Worm (Caenorhabditis elegans) whole organism, late embryonic: ENCODE measurements around the gene Y38E10A.35.

Source experiments
- C08G9.2 ChIP-seq: sonication (generic microtip); optimal IDR thresholded peaks from 2 replicates; lab custom pipeline; 2016; ENCODE audit warnings: mild to moderate bottlenecking, missing genetic modification characterization, moderate library complexity, missing compliant biosample characterization
- C38D4.7 ChIP-seq: fragments of 200-800 bp; sonication (Bioruptor generic); optimal IDR thresholded peaks from 2 replicates; lab custom pipeline; 2018; ENCODE audit warnings: mild to moderate bottlenecking, missing genetic modification characterization, moderate library complexity, missing compliant biosample characterization
- T23F11.4 ChIP-seq: fragments of 200-800 bp; sonication (Bioruptor generic); optimal IDR thresholded peaks from 2 replicates; lab custom pipeline; 2018; ENCODE audit warnings: mild to moderate bottlenecking, missing genetic modification characterization, missing compliant biosample characterization
- Y22D7AL.16 ChIP-seq: sonication (generic microtip); optimal IDR thresholded peaks from 2 replicates; lab custom pipeline; 2016; ENCODE audit warnings: missing genetic modification characterization, missing compliant biosample characterization
- ahr-1 ChIP-seq: sonication (generic microtip); optimal IDR thresholded peaks from 2 replicates; lab custom pipeline; 2016; ENCODE audit warnings: missing genetic modification characterization, missing compliant biosample characterization
- ama-1 ChIP-seq: fragments of 150-350 bp; optimal IDR thresholded peaks from 2 replicates; lab custom pipeline; 2014
- ceh-14 ChIP-seq: sonication (generic microtip); optimal IDR thresholded peaks from 2 replicates; lab custom pipeline; 2016; ENCODE audit warnings: missing genotype, missing genetic modification characterization, missing compliant biosample characterization
- ceh-18 ChIP-seq: sonication (generic microtip); optimal IDR thresholded peaks from 2 replicates; lab custom pipeline; 2016; ENCODE audit warnings: missing genetic modification characterization, missing compliant biosample characterization
- ceh-2 ChIP-seq: sonication (generic microtip); optimal IDR thresholded peaks from 2 replicates; lab custom pipeline; 2016; ENCODE audit warnings: missing genotype, missing genetic modification characterization, missing compliant biosample characterization
- ceh-22 ChIP-seq: sonication (generic microtip); optimal IDR thresholded peaks from 2 replicates; lab custom pipeline; 2017; ENCODE audit warnings: missing biosample characterization, missing genetic modification characterization
- ceh-30 ChIP-seq: fragments of 150-350 bp; optimal IDR thresholded peaks from 2 replicates; lab custom pipeline; 2014; ENCODE audit warnings: missing biosample characterization, missing genetic modification characterization
- ceh-31 ChIP-seq: sonication (generic microtip); optimal IDR thresholded peaks from 2 replicates; lab custom pipeline; 2016; ENCODE audit warnings: missing genetic modification characterization, missing compliant biosample characterization
- ceh-6 ChIP-seq: fragments of 200-800 bp; sonication (Bioruptor generic); optimal IDR thresholded peaks from 2 replicates; lab custom pipeline; 2018; ENCODE audit warnings: mild to moderate bottlenecking, missing genetic modification characterization, missing compliant biosample characterization
- ceh-9 ChIP-seq: sonication (generic microtip); optimal IDR thresholded peaks from 2 replicates; lab custom pipeline; 2016; ENCODE audit warnings: mild to moderate bottlenecking, missing genetic modification characterization, inconsistent platforms, missing compliant biosample characterization
- dmd-4 ChIP-seq: sonication (generic microtip); optimal IDR thresholded peaks from 2 replicates; lab custom pipeline; 2016; ENCODE audit warnings: borderline replicate concordance, missing genetic modification characterization, missing compliant biosample characterization
- elt-2 ChIP-seq: sonication (generic microtip); optimal IDR thresholded peaks from 2 replicates; lab custom pipeline; 2016; ENCODE audit warnings: missing genetic modification reagents, missing genetic modification characterization, missing compliant biosample characterization
- ets-4 ChIP-seq: sonication (generic microtip); optimal IDR thresholded peaks from 2 replicates; lab custom pipeline; 2016; ENCODE audit warnings: missing genetic modification characterization, missing compliant biosample characterization
- eyg-1 ChIP-seq: sonication (generic microtip); optimal IDR thresholded peaks from 2 replicates; lab custom pipeline; 2016; ENCODE audit warnings: missing genotype, missing genetic modification characterization, missing compliant biosample characterization
- fax-1 ChIP-seq: sonication (generic microtip); optimal IDR thresholded peaks from 2 replicates; lab custom pipeline; 2016; ENCODE audit warnings: missing genotype, missing genetic modification characterization, missing compliant biosample characterization
- hlh-13 ChIP-seq: fragments of 200-800 bp; sonication (Bioruptor generic); optimal IDR thresholded peaks from 2 replicates; lab custom pipeline; 2018; ENCODE audit warnings: mild to moderate bottlenecking, missing genetic modification characterization, missing compliant biosample characterization
- hlh-15 ChIP-seq: sonication (generic microtip); optimal IDR thresholded peaks from 2 replicates; lab custom pipeline; 2016; ENCODE audit warnings: missing genetic modification characterization, missing compliant biosample characterization
- hlh-30 ChIP-seq: sonication (generic microtip); optimal IDR thresholded peaks from 2 replicates; lab custom pipeline; 2017; ENCODE audit warnings: antibody characterized with exemption, missing genetic modification characterization, missing compliant biosample characterization; ENCODE audit not compliant: insufficient read depth
- hlh-6 ChIP-seq: sonication (generic microtip); optimal IDR thresholded peaks from 2 replicates; lab custom pipeline; 2016; ENCODE audit warnings: missing genotype, missing genetic modification characterization, missing compliant biosample characterization
- lim-6 ChIP-seq: sonication (generic microtip); optimal IDR thresholded peaks from 2 replicates; lab custom pipeline; 2016; ENCODE audit warnings: missing genetic modification characterization, missing compliant biosample characterization
- mec-3 ChIP-seq: sonication (generic microtip); optimal IDR thresholded peaks from 2 replicates; lab custom pipeline; 2016; ENCODE audit warnings: borderline replicate concordance, missing genetic modification characterization, missing compliant biosample characterization
- nfya-1 ChIP-seq: sonication (generic microtip); optimal IDR thresholded peaks from 2 replicates; lab custom pipeline; 2017; ENCODE audit warnings: missing genetic modification characterization, mild to moderate bottlenecking, missing compliant biosample characterization, antibody characterized with exemption, moderate library complexity
- npax-4 ChIP-seq: sonication (generic microtip); optimal IDR thresholded peaks from 2 replicates; lab custom pipeline; 2016; ENCODE audit warnings: missing genetic modification characterization, missing compliant biosample characterization
- odd-2 ChIP-seq: sonication (generic microtip); optimal IDR thresholded peaks from 2 replicates; lab custom pipeline; 2017; ENCODE audit warnings: antibody characterized with exemption, mild to moderate bottlenecking, missing genetic modification characterization, missing compliant biosample characterization
- pros-1 ChIP-seq: fragments of 150-350 bp; optimal IDR thresholded peaks from 2 replicates; lab custom pipeline; 2014; ENCODE audit warnings: missing biosample characterization, missing genetic modification reagents, missing genetic modification characterization
- ref-2 ChIP-seq: sonication (generic microtip); optimal IDR thresholded peaks from 2 replicates; lab custom pipeline; 2016; ENCODE audit warnings: missing genetic modification characterization, missing compliant biosample characterization
- sox-4 ChIP-seq: sonication (generic microtip); optimal IDR thresholded peaks from 2 replicates; lab custom pipeline; 2017; ENCODE audit warnings: mild to moderate bottlenecking, missing genetic modification characterization, inconsistent platforms, missing compliant biosample characterization
- tbx-2 ChIP-seq: sonication (generic microtip); optimal IDR thresholded peaks from 2 replicates; lab custom pipeline; 2016; ENCODE audit warnings: missing genetic modification characterization, missing compliant biosample characterization
- tbx-7 ChIP-seq: sonication (generic microtip); optimal IDR thresholded peaks from 2 replicates; lab custom pipeline; 2016; ENCODE audit warnings: missing genotype, missing genetic modification characterization, missing compliant biosample characterization
- ttx-3 ChIP-seq: sonication (generic microtip); optimal IDR thresholded peaks from 2 replicates; lab custom pipeline; 2016; ENCODE audit warnings: missing genetic modification reagents, missing genetic modification characterization, missing compliant biosample characterization
- unc-42 ChIP-seq: sonication (generic microtip); optimal IDR thresholded peaks from 2 replicates; lab custom pipeline; 2016; ENCODE audit warnings: missing genotype, missing genetic modification characterization, missing compliant biosample characterization
- zip-5 ChIP-seq: sonication (generic microtip); optimal IDR thresholded peaks from 2 replicates; lab custom pipeline; 2016; ENCODE audit warnings: missing genetic modification characterization, missing compliant biosample characterization
- ztf-16 ChIP-seq: sonication (generic microtip); optimal IDR thresholded peaks from 2 replicates; lab custom pipeline; 2017; ENCODE audit warnings: missing genetic modification characterization, missing compliant biosample characterization

Gene Y38E10A.35

ce11 chrII:12572760-12573159, at the start of gene Y38E10A.35:
TSS of gene Y38E10A.35 (minus strand) at chrII:12572860.
- TF ChIP-seq dmd-4 (tag; lab: Kevin White, UChicago) = no peak
- no peak for TF ChIP-seq ceh-31
- TF ChIP-seq eyg-1 (tag; lab: Kevin White, UChicago) = no peak
- no peak for TF ChIP-seq ceh-30 (tag; lab: Kevin White, UChicago)
- no peak for TF ChIP-seq odd-2 (tag; lab: Kevin White, UChicago)
- no peak for TF ChIP-seq zip-5 (tag; lab: Kevin White, UChicago)
- no peak for TF ChIP-seq ama-1 (lab: Kevin White, UChicago)
- no peak for TF ChIP-seq hlh-13 (GFP tag; lab: Kevin White, UChicago)
- TF ChIP-seq, all 69 proteins: peak for 0

ce11 chrII:12621908-12622566, 49.4 kb upstream of the Y38E10A.35 start, which contains the start of gene nspe-8:
TSS of gene nspe-8 (minus strand) at chrII:12621958.
- TF ChIP-seq ahr-1 (tag; lab: Kevin White, UChicago) = no peak
- TF ChIP-seq ets-4 = no peak
- TF ChIP-seq mec-3 (tag; lab: Kevin White, UChicago) = no peak
- TF ChIP-seq zip-5 (tag; lab: Kevin White, UChicago) = no peak
- TF ChIP-seq ztf-16 (tag; lab: Kevin White, UChicago) = no peak
- no peak for TF ChIP-seq tbx-2 (tag; lab: Kevin White, UChicago)
- no peak for TF ChIP-seq C38D4.7 (GFP tag; lab: Kevin White, UChicago)
- no peak for TF ChIP-seq C08G9.2 (tag; lab: Kevin White, UChicago)
- no peak for TF ChIP-seq ceh-18
- no peak for TF ChIP-seq nfya-1 (tag; lab: Kevin White, UChicago)
- TF ChIP-seq ttx-3 (tag; lab: Kevin White, UChicago) = no peak
- no peak for TF ChIP-seq ceh-6 (GFP tag; lab: Kevin White, UChicago)
- TF ChIP-seq fax-1 (tag; lab: Kevin White, UChicago) = no peak
- TF ChIP-seq pros-1 (tag; lab: Kevin White, UChicago) = no peak
- TF ChIP-seq sox-4 (tag; lab: Kevin White, UChicago) = no peak
- no peak for TF ChIP-seq ceh-14 (tag; lab: Kevin White, UChicago)
- TF ChIP-seq T23F11.4 (GFP tag; lab: Kevin White, UChicago) = no peak
- no peak for TF ChIP-seq npax-4 (tag; lab: Kevin White, UChicago)
- TF ChIP-seq hlh-15 (tag; lab: Kevin White, UChicago) = no peak
- TF ChIP-seq eyg-1 (tag; lab: Kevin White, UChicago) = no peak
- TF ChIP-seq, all 69 proteins: peak for 0

DNA sequence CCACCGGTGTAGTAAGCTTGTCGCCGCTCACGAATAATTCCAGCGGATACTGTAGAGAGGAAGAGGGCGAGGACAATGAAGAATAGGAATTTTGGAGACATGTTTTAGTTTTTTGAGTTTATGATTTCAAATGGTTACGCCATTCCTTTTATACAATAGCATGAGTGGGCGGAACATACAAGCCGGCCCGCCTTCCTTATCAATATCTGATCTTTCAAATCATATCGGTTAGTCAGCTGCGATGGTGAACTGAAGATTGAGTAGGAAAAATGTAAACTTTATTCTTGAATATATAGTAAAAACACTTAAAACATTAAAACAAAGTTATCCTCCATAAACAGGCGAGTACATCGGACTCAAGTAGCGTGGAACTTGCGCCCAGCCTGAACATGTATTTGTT, 48.1 kb upstream of the Y38E10A.35 start, which contains the start of gene nspe-1:
TSS of gene nspe-1 (minus strand) at position 101 of the 400 bp plus-strand sequence.
- TF ChIP-seq eyg-1 (tag; lab: Kevin White, UChicago) (no peak), unc-42 (tag; lab: Kevin White, UChicago) (no peak), Y22D7AL.16 (tag; lab: Kevin White, UChicago) (no peak), C08G9.2 (tag; lab: Kevin White, UChicago) (no peak), ceh-22 (no peak), tbx-7 (tag; lab: Kevin White, UChicago) (no peak), ceh-6 (GFP tag; lab: Kevin White, UChicago) (no peak), hlh-6 (tag; lab: Kevin White, UChicago) (no peak), ref-2 (tag; lab: Kevin White, UChicago) (no peak), elt-2 (tag; lab: Kevin White, UChicago) (no peak), ceh-2 (tag; lab: Kevin White, UChicago) (no peak), C38D4.7 (GFP tag; lab: Kevin White, UChicago) (no peak), lim-6 (tag; lab: Kevin White, UChicago) (no peak)

- TF ChIP-seq ceh-9 (tag; lab: Kevin White, UChicago) (no peak), hlh-13 (GFP tag; lab: Kevin White, UChicago) (no peak), hlh-15 (tag; lab: Kevin White, UChicago) (no peak), ets-4 (no peak), hlh-30 (tag; lab: Kevin White, UChicago) (no peak), ztf-16 (tag; lab: Kevin White, UChicago) (no peak), unc-42 (tag; lab: Kevin White, UChicago) (no peak), ceh-30 (tag; lab: Kevin White, UChicago) (no peak), tbx-7 (tag; lab: Kevin White, UChicago) (no peak), lim-6 (tag; lab: Kevin White, UChicago) (no peak)
These were observed 46.6 kb upstream of the Y38E10A.35 start, which contains the start of gene nspe-2 for ce11 chrII:12619288-12619687. TSS of gene nspe-2 (minus strand) at chrII:12619388.
